Worm (Caenorhabditis elegans) whole organism, mixed stage, embryonic: Measurements from ENCODE around the gene W08A12.2.

Experiments used
- M03D4.4 ChIP-seq: sonication (generic microtip); optimal IDR thresholded peaks from 2 replicates; lab custom pipeline; 2017; ENCODE audit warnings: mild to moderate bottlenecking, missing genetic modification characterization, missing compliant biosample characterization
- blmp-1 ChIP-seq: fragments of 150-350 bp; optimal IDR thresholded peaks from 2 replicates; lab custom pipeline; 2014; ENCODE audit warnings: missing biosample characterization, missing genetic modification characterization
- ceh-43 ChIP-seq: fragments of 200-800 bp; sonication (Bioruptor generic); optimal IDR thresholded peaks from 2 replicates; lab custom pipeline; 2018; ENCODE audit warnings: mild to moderate bottlenecking, missing genetic modification characterization, moderate library complexity, missing compliant biosample characterization
- ceh-83 ChIP-seq: fragments of 200-800 bp; sonication (Bioruptor generic); optimal IDR thresholded peaks from 2 replicates; lab custom pipeline; 2018; ENCODE audit warnings: mild to moderate bottlenecking, missing genetic modification characterization, missing compliant biosample characterization
- ces-1 ChIP-seq: fragments of 150-350 bp; optimal IDR thresholded peaks from 2 replicates; lab custom pipeline; 2014; ENCODE audit warnings: missing biosample characterization, missing genetic modification reagents, missing genetic modification characterization
- cnd-1 ChIP-seq: fragments of 200-800 bp; sonication (Bioruptor generic); optimal IDR thresholded peaks from 2 replicates; lab custom pipeline; 2018; ENCODE audit warnings: mild to moderate bottlenecking, missing genetic modification characterization, missing compliant biosample characterization
- drap-1 ChIP-seq: fragments of 200-800 bp; sonication (Bioruptor generic); optimal IDR thresholded peaks from 3 replicates; lab custom pipeline; 2018; ENCODE audit warnings: mild to moderate bottlenecking, missing genetic modification characterization, missing compliant biosample characterization
- elt-1 ChIP-seq: sonication (generic microtip); optimal IDR thresholded peaks from 2 replicates; lab custom pipeline; 2017; ENCODE audit warnings: missing genetic modification characterization, mild to moderate bottlenecking, missing compliant biosample characterization, antibody characterized with exemption, moderate library complexity, borderline replicate concordance; ENCODE audit not compliant: insufficient read depth
- elt-3 ChIP-seq: fragments of 150-350 bp; optimal IDR thresholded peaks from 2 replicates; lab custom pipeline; 2014; ENCODE audit warnings: missing biosample characterization, missing genetic modification characterization
- flh-1 ChIP-seq: fragments of 200-800 bp; sonication (Bioruptor generic); optimal IDR thresholded peaks from 2 replicates; lab custom pipeline; 2018; ENCODE audit warnings: mild to moderate bottlenecking, missing genetic modification characterization, moderate library complexity, missing compliant biosample characterization
- ham-2 ChIP-seq: fragments of 200-800 bp; sonication (Bioruptor generic); optimal IDR thresholded peaks from 2 replicates; lab custom pipeline; 2018; ENCODE audit warnings: mild to moderate bottlenecking, missing genetic modification characterization, missing compliant biosample characterization
- hlh-1 ChIP-seq: fragments of 150-350 bp; optimal IDR thresholded peaks from 2 replicates; lab custom pipeline; 2014; ENCODE audit warnings: missing biosample characterization, missing genetic modification reagents, missing genetic modification characterization
- lin-13 ChIP-seq: fragments of 150-350 bp; optimal IDR thresholded peaks from 2 replicates; lab custom pipeline; 2014; ENCODE audit warnings: missing biosample characterization, missing genetic modification characterization
- lin-32 ChIP-seq: fragments of 200-800 bp; sonication (Bioruptor generic); optimal IDR thresholded peaks from 2 replicates; lab custom pipeline; 2018; ENCODE audit warnings: mild to moderate bottlenecking, missing genetic modification characterization, missing compliant biosample characterization
- lsy-2 ChIP-seq: fragments of 150-350 bp; optimal IDR thresholded peaks from 2 replicates; lab custom pipeline; 2014; ENCODE audit warnings: missing biosample characterization, missing genetic modification characterization
- mab-5 ChIP-seq: fragments of 150-350 bp; optimal IDR thresholded peaks from 2 replicates; lab custom pipeline; 2014; ENCODE audit warnings: missing biosample characterization, missing genetic modification characterization
- mep-1 ChIP-seq: fragments of 150-350 bp; optimal IDR thresholded peaks from 2 replicates; lab custom pipeline; 2017; ENCODE audit warnings: missing biosample characterization, missing genetic modification reagents, missing genetic modification characterization, inconsistent platforms
- mls-2 ChIP-seq: sonication (generic microtip); optimal IDR thresholded peaks from 2 replicates; lab custom pipeline; 2016; ENCODE audit warnings: mild to moderate bottlenecking, missing genetic modification characterization, moderate library complexity, missing compliant biosample characterization
- nhr-12 ChIP-seq: fragments of 150-350 bp; optimal IDR thresholded peaks from 2 replicates; lab custom pipeline; 2014; ENCODE audit warnings: missing biosample characterization, missing genetic modification characterization
- nhr-2 ChIP-seq: fragments of 150-350 bp; optimal IDR thresholded peaks from 2 replicates; lab custom pipeline; 2014; ENCODE audit warnings: missing biosample characterization, missing genetic modification characterization
- nhr-237 ChIP-seq: fragments of 150-350 bp; optimal IDR thresholded peaks from 2 replicates; lab custom pipeline; 2014; ENCODE audit warnings: missing biosample characterization, missing genetic modification characterization
- nhr-28 ChIP-seq: fragments of 150-350 bp; optimal IDR thresholded peaks from 2 replicates; lab custom pipeline; 2014; ENCODE audit warnings: missing biosample characterization, missing genetic modification characterization
- nhr-76 ChIP-seq: sonication (generic microtip); optimal IDR thresholded peaks from 2 replicates; lab custom pipeline; 2017; ENCODE audit warnings: missing biosample characterization, missing genetic modification characterization
- pha-4 ChIP-seq: fragments of 150-350 bp; optimal IDR thresholded peaks from 2 replicates; lab custom pipeline; 2018; ENCODE audit warnings: missing biosample characterization, missing genetic modification reagents, missing genetic modification characterization
- sem-2 ChIP-seq: fragments of 200-800 bp; sonication (Bioruptor generic); optimal IDR thresholded peaks from 2 replicates; lab custom pipeline; 2018; ENCODE audit warnings: mild to moderate bottlenecking, missing genetic modification characterization, missing compliant biosample characterization
- snpc-4 ChIP-seq: fragments of 150-350 bp; optimal IDR thresholded peaks from 2 replicates; lab custom pipeline; 2014; ENCODE audit warnings: missing biosample characterization, missing genetic modification characterization
- sptf-1 ChIP-seq: sonication (generic microtip); optimal IDR thresholded peaks from 2 replicates; lab custom pipeline; 2017; ENCODE audit warnings: mild to moderate bottlenecking, missing genetic modification characterization, moderate library complexity, missing compliant biosample characterization
- tbx-8 ChIP-seq: fragments of 200-800 bp; sonication (Bioruptor generic); optimal IDR thresholded peaks from 2 replicates; lab custom pipeline; 2018; ENCODE audit warnings: mild to moderate bottlenecking, missing genetic modification characterization, moderate library complexity, missing compliant biosample characterization
- unc-120 ChIP-seq: sonication (generic microtip); optimal IDR thresholded peaks from 2 replicates; lab custom pipeline; 2017; ENCODE audit warnings: missing genetic modification characterization, missing compliant biosample characterization; ENCODE audit not compliant: poor library complexity, severe bottlenecking
- unc-62 ChIP-seq: fragments of 150-350 bp; optimal IDR thresholded peaks from 2 replicates; lab custom pipeline; 2014; ENCODE audit warnings: missing biosample characterization, missing genetic modification reagents, missing genetic modification characterization
- zip-8 ChIP-seq: fragments of 150-350 bp; optimal IDR thresholded peaks from 2 replicates; lab custom pipeline; 2014; ENCODE audit warnings: missing biosample characterization, missing genetic modification characterization
- ztf-11 ChIP-seq: fragments of 150-350 bp; optimal IDR thresholded peaks from 2 replicates; lab custom pipeline; 2014; ENCODE audit warnings: missing biosample characterization, missing genetic modification characterization

Gene W08A12.2

DNA sequence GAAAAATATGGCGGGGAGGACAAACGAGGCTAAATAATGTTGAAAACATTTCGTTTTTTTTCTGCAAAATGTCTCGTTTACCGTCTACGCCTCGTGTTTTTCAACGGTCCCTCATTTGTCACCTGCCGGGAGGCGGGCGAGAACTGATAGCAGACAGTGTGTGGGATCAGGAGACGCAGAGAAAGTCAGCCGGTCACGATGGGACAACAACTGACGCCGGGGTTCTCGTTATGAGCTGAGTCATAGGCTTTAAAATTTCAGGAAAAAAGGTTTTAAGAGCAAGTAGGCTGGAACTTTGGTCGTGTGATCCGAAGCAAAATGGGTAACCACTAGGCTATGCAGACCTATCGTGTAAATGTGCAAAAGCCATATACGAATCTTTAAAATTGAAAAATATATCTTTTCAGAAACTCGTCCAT, at the start of gene W08A12.2:
W08A12.2 (minus strand) TSS at position 103 of the 419 bp plus-strand sequence.
- peak; percentile 98 for TF ChIP-seq hlh-1 (tag; lab: Kevin White, UChicago)
- TF ChIP-seq nhr-2: peak; percentile 25
- TF ChIP-seq unc-62 (GFP tag; lab: Kevin White, UChicago): peak; percentile 7
- no peak for TF ChIP-seq sem-2
- TF ChIP-seq mls-2 (tag; lab: Kevin White, UChicago): no peak
- TF ChIP-seq unc-120 (tag; lab: Kevin White, UChicago): peak; percentile 58

- no peak for TF ChIP-seq mep-1 (tag; lab: Kevin White, UChicago)
Observed at ce11 chrV:3724772-3725171, 39.1 kb upstream of the W08A12.2 start, which contains the start of gene str-30. str-30 (plus strand) TSS chrV:3725072.

- TF ChIP-seq ham-2 (GFP tag; lab: Kevin White, UChicago) (no peak), zip-8 (tag; lab: Kevin White, UChicago) (no peak), flh-1 (GFP tag; lab: Kevin White, UChicago) (no peak), cnd-1 (no peak), elt-3 (tag; lab: Kevin White, UChicago) (no peak), nhr-12 (no peak), tbx-8 (no peak), sptf-1 (tag; lab: Kevin White, UChicago) (no peak), M03D4.4 (tag; lab: Kevin White, UChicago) (no peak), nhr-76 (no peak), ceh-83 (GFP tag; lab: Kevin White, UChicago) (no peak), ceh-43 (GFP tag; lab: Kevin White, UChicago) (no peak), ces-1 (GFP tag; lab: Kevin White, UChicago) (no peak), nhr-2 (no peak), unc-62 (GFP tag; lab: Kevin White, UChicago) (no peak), elt-1 (tag; lab: Kevin White, UChicago) (no peak), sem-2 (no peak), mab-5 (tag; lab: Kevin White, UChicago) (no peak), lin-13 (tag; lab: Kevin White, UChicago) (no peak)
Observed at ce11 chrV:3718507-3718906, 32.8 kb upstream of the W08A12.2 start.

DNA sequence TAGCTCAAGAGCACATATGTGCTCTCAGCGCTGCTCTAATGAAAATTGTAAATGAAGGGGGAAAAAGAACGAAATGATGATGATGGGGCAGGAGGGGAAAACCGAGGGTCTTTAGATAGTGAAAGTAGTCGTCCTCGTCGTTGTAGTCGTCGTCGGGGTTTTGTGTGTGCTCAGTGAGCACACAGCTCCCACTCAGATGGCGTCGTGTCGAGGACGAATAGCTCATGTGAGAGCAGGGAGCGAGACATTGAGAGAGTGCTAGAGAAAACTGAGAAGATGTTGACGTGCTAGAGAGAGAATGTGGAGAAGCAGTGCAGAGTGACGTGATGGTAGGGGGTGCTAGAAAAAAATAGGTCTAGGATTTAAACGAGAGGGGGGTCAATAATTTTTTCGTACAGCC, 32.1 kb upstream of the W08A12.2 start:
- TF ChIP-seq zip-8 (tag; lab: Kevin White, UChicago) (no peak), lin-13 (tag; lab: Kevin White, UChicago) (no peak), ces-1 (GFP tag; lab: Kevin White, UChicago) (peak; percentile 27), hlh-1 (tag; lab: Kevin White, UChicago) (no peak), nhr-28 (tag; lab: Kevin White, UChicago) (no peak), ztf-11 (tag; lab: Kevin White, UChicago) (no peak), blmp-1 (tag; lab: Kevin White, UChicago) (no peak)
- TF ChIP-seq, all 35 proteins: peak for 1

DNA sequence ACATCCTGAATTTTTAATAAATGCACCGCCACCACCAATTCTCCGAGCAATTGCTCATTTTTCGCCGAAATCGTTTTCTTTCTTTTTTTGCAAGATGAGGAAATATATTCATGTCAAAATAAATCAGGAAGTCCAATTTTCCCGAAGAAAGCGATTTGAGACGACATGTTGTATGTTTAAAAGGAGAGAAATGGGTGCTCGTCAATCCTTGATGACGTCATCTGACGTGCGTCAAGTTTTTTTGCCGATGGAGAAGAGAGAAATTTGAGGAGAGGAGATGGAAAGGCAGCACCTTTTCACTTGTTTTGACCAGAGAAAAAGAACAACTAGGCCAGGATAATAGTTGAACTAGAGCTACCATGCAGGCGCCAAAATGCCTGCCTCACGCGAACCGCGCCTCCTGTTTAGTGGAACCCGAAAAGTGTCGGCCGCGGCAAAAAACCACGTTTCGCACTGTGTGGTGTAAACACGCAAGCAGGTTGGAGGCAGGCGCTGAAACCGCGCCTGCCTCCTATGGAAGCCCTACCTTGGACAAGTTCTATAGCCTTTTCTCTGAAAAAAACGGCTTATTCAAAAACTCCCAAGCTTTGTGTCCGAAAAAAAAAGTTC, 30.7 kb upstream of the W08A12.2 start:
- TF ChIP-seq unc-62 (GFP tag; lab: Kevin White, UChicago) (peak; percentile 40), ces-1 (GFP tag; lab: Kevin White, UChicago) (peak; percentile 10), elt-1 (tag; lab: Kevin White, UChicago) (no peak)
- TF ChIP-seq, all 35 proteins: peak for 2

- TF ChIP-seq snpc-4 (tag; lab: Kevin White, UChicago) (no peak), cnd-1 (no peak), nhr-28 (tag; lab: Kevin White, UChicago) (no peak), ham-2 (GFP tag; lab: Kevin White, UChicago) (no peak), ceh-43 (GFP tag; lab: Kevin White, UChicago) (no peak), mep-1 (tag; lab: Kevin White, UChicago) (no peak), lsy-2 (tag; lab: Kevin White, UChicago) (no peak), hlh-1 (tag; lab: Kevin White, UChicago) (no peak), drap-1 (GFP tag; lab: Kevin White, UChicago) (no peak), lin-13 (tag; lab: Kevin White, UChicago) (no peak), lin-32 (GFP tag; lab: Kevin White, UChicago) (no peak), nhr-2 (no peak), elt-1 (tag; lab: Kevin White, UChicago) (no peak), unc-62 (GFP tag; lab: Kevin White, UChicago) (no peak), ztf-11 (tag; lab: Kevin White, UChicago) (no peak), ceh-83 (GFP tag; lab: Kevin White, UChicago) (no peak), pha-4 (no peak), elt-3 (tag; lab: Kevin White, UChicago) (no peak), nhr-237 (tag; lab: Kevin White, UChicago) (no peak)
Observed at ce11 chrV:3715488-3716019, 29.9 kb upstream of the W08A12.2 start, which contains the start of gene nrsn-1. nrsn-1 (minus strand) TSS chrV:3715969.
